Worm (Caenorhabditis elegans) whole organism, mixed stage, embryonic: ENCODE measurements around the gene T23D5.8.

Experiments
- M03D4.4 ChIP-seq: sonication (generic microtip); optimal IDR thresholded peaks from 2 replicates; lab custom pipeline; 2017; ENCODE audit warnings: mild to moderate bottlenecking, missing genetic modification characterization, missing compliant biosample characterization
- blmp-1 ChIP-seq: fragments of 150-350 bp; optimal IDR thresholded peaks from 2 replicates; lab custom pipeline; 2014; ENCODE audit warnings: missing biosample characterization, missing genetic modification characterization
- ceh-39 ChIP-seq: fragments of 150-350 bp; optimal IDR thresholded peaks from 2 replicates; lab custom pipeline; 2014; ENCODE audit warnings: missing biosample characterization, missing genetic modification characterization
- ceh-83 ChIP-seq: fragments of 200-800 bp; sonication (Bioruptor generic); optimal IDR thresholded peaks from 2 replicates; lab custom pipeline; 2018; ENCODE audit warnings: mild to moderate bottlenecking, missing genetic modification characterization, missing compliant biosample characterization
- cnd-1 ChIP-seq: fragments of 200-800 bp; sonication (Bioruptor generic); optimal IDR thresholded peaks from 2 replicates; lab custom pipeline; 2018; ENCODE audit warnings: mild to moderate bottlenecking, missing genetic modification characterization, missing compliant biosample characterization
- drap-1 ChIP-seq: fragments of 200-800 bp; sonication (Bioruptor generic); optimal IDR thresholded peaks from 3 replicates; lab custom pipeline; 2018; ENCODE audit warnings: mild to moderate bottlenecking, missing genetic modification characterization, missing compliant biosample characterization
- elt-3 ChIP-seq: fragments of 150-350 bp; optimal IDR thresholded peaks from 2 replicates; lab custom pipeline; 2014; ENCODE audit warnings: missing biosample characterization, missing genetic modification characterization
- hlh-1 ChIP-seq: fragments of 150-350 bp; optimal IDR thresholded peaks from 2 replicates; lab custom pipeline; 2014; ENCODE audit warnings: missing biosample characterization, missing genetic modification reagents, missing genetic modification characterization
- lsy-2 ChIP-seq: fragments of 150-350 bp; optimal IDR thresholded peaks from 2 replicates; lab custom pipeline; 2014; ENCODE audit warnings: missing biosample characterization, missing genetic modification characterization
- mab-5 ChIP-seq: fragments of 150-350 bp; optimal IDR thresholded peaks from 2 replicates; lab custom pipeline; 2014; ENCODE audit warnings: missing biosample characterization, missing genetic modification characterization
- mep-1 ChIP-seq: fragments of 150-350 bp; optimal IDR thresholded peaks from 2 replicates; lab custom pipeline; 2017; ENCODE audit warnings: missing biosample characterization, missing genetic modification reagents, missing genetic modification characterization, inconsistent platforms
- mls-2 ChIP-seq: sonication (generic microtip); optimal IDR thresholded peaks from 2 replicates; lab custom pipeline; 2016; ENCODE audit warnings: mild to moderate bottlenecking, missing genetic modification characterization, moderate library complexity, missing compliant biosample characterization
- nhr-2 ChIP-seq: fragments of 150-350 bp; optimal IDR thresholded peaks from 2 replicates; lab custom pipeline; 2014; ENCODE audit warnings: missing biosample characterization, missing genetic modification characterization
- nhr-28 ChIP-seq: fragments of 150-350 bp; optimal IDR thresholded peaks from 2 replicates; lab custom pipeline; 2014; ENCODE audit warnings: missing biosample characterization, missing genetic modification characterization
- pha-4 ChIP-seq: fragments of 150-350 bp; optimal IDR thresholded peaks from 2 replicates; lab custom pipeline; 2018; ENCODE audit warnings: missing biosample characterization, missing genetic modification reagents, missing genetic modification characterization
- tbx-8 ChIP-seq: fragments of 200-800 bp; sonication (Bioruptor generic); optimal IDR thresholded peaks from 2 replicates; lab custom pipeline; 2018; ENCODE audit warnings: mild to moderate bottlenecking, missing genetic modification characterization, moderate library complexity, missing compliant biosample characterization
- unc-120 ChIP-seq: sonication (generic microtip); optimal IDR thresholded peaks from 2 replicates; lab custom pipeline; 2017; ENCODE audit warnings: missing genetic modification characterization, missing compliant biosample characterization; ENCODE audit not compliant: poor library complexity, severe bottlenecking
- unc-62 ChIP-seq: fragments of 150-350 bp; optimal IDR thresholded peaks from 2 replicates; lab custom pipeline; 2014; ENCODE audit warnings: missing biosample characterization, missing genetic modification reagents, missing genetic modification characterization
- zip-8 ChIP-seq: fragments of 150-350 bp; optimal IDR thresholded peaks from 2 replicates; lab custom pipeline; 2014; ENCODE audit warnings: missing biosample characterization, missing genetic modification characterization
- ztf-11 ChIP-seq: fragments of 150-350 bp; optimal IDR thresholded peaks from 2 replicates; lab custom pipeline; 2014; ENCODE audit warnings: missing biosample characterization, missing genetic modification characterization

T23D5.8 gene

ce11 chrV:15704745-15705144, 43.5 kb downstream of the T23D5.8 start, which contains the start of gene twk-34:
Gene twk-34, plus strand, starts transcription at chrV:15704960.
- TF ChIP-seq blmp-1 (tag; lab: Kevin White, UChicago) (no peak), unc-120 (tag; lab: Kevin White, UChicago) (no peak), mab-5 (no peak), mls-2 (tag; lab: Kevin White, UChicago) (no peak), pha-4 (tag; lab: Kevin White, UChicago) (no peak), elt-3 (tag; lab: Kevin White, UChicago) (no peak), lsy-2 (tag; lab: Kevin White, UChicago) (no peak), ceh-39 (tag; lab: Kevin White, UChicago) (no peak)

ce11 chrV:15702263-15702662, 46.0 kb downstream of the T23D5.8 start, which contains the start of gene nhr-53:
Gene nhr-53, minus strand, starts transcription at chrV:15702363.
- TF ChIP-seq hlh-1 (tag; lab: Kevin White, UChicago) (no peak), nhr-28 (tag; lab: Kevin White, UChicago) (no peak), mls-2 (tag; lab: Kevin White, UChicago) (no peak), tbx-8 (no peak), nhr-2 (tag; lab: Kevin White, UChicago) (no peak)
- TF ChIP-seq, all 35 proteins: peak for 0

- TF ChIP-seq unc-62 (GFP tag; lab: Kevin White, UChicago): no peak
- no peak for TF ChIP-seq nhr-2 (tag; lab: Kevin White, UChicago)
- TF ChIP-seq cnd-1 (tag; lab: Kevin White, UChicago): no peak
- no peak for TF ChIP-seq ztf-11 (tag; lab: Kevin White, UChicago)
- TF ChIP-seq blmp-1 (tag; lab: Kevin White, UChicago): no peak
- TF ChIP-seq mab-5: no peak
- no peak for TF ChIP-seq drap-1
- no peak for TF ChIP-seq elt-3 (tag; lab: Kevin White, UChicago)
Measured at ce11 chrV:15699799-15700198, 48.4 kb downstream of the T23D5.8 start, which contains the start of gene nhr-199. Gene nhr-199, minus strand, starts transcription at chrV:15699899.

- TF ChIP-seq mls-2 (tag; lab: Kevin White, UChicago) (no peak), ceh-39 (tag; lab: Kevin White, UChicago) (no peak), zip-8 (tag; lab: Kevin White, UChicago) (no peak), mep-1 (tag; lab: Kevin White, UChicago) (no peak), ztf-11 (tag; lab: Kevin White, UChicago) (no peak), mab-5 (no peak), M03D4.4 (no peak), ceh-83 (GFP tag; lab: Kevin White, UChicago) (no peak), nhr-2 (tag; lab: Kevin White, UChicago) (no peak)
Measured at ce11 chrV:15698099-15698498, 50.1 kb downstream of the T23D5.8 start, which contains the start of gene srx-29. Gene srx-29, minus strand, starts transcription at chrV:15698199.
